Worm (Caenorhabditis elegans) whole organism, L2 larva: ENCODE results near the gene nduv-2.

Experiments used
- aly-2 ChIP-seq: fragments of 150-350 bp; optimal IDR thresholded peaks from 2 replicates; lab custom pipeline; 2014; ENCODE audit warnings: missing biosample characterization, missing genetic modification characterization
- mab-5 ChIP-seq: fragments of 150-350 bp; optimal IDR thresholded peaks from 2 replicates; lab custom pipeline; 2014; ENCODE audit warnings: missing biosample characterization, missing genetic modification characterization
- skn-1 ChIP-seq: sonication (generic microtip); optimal IDR thresholded peaks from 2 replicates; lab custom pipeline; 2017; ENCODE audit warnings: missing biosample characterization, missing genetic modification characterization

- TF ChIP-seq skn-1 (tag; lab: Kevin White, UChicago) (no peak), mab-5 (no peak), aly-2 (tag; lab: Kevin White, UChicago) (no peak)
Measured at ce11 chrV:13669170-13669569, 43.8 kb upstream of the nduv-2 start.
